Worm (Caenorhabditis elegans): ENCODE results near the gene F21C10.3.

- TF ChIP-seq ceh-82 (tag; optimal IDR thresholded peaks at IDR 0.05) (no peak), aly-2 (tag; optimal IDR thresholded peaks at IDR 0.05) (no peak), unc-62 (GFP tag; optimal IDR thresholded peaks at IDR 0.05) (no peak), ZK546.5 (tag; optimal IDR thresholded peaks at IDR 0.05) (no peak), nhr-12 (tag; optimal IDR thresholded peaks at IDR 0.05) (no peak), nhr-25 (tag; optimal IDR thresholded peaks at IDR 0.05) (no peak), unc-55 (GFP tag; optimal IDR thresholded peaks at IDR 0.05) (no peak)
These were observed 2.5 kb upstream of the F21C10.3 start, which contains the start of gene F21C10.5 for ce11 chrV:9125345-9125744.

All from whole organism, L2 larva.